Worm (Caenorhabditis elegans): Measurements from ENCODE around the gene npr-19.

DNA sequence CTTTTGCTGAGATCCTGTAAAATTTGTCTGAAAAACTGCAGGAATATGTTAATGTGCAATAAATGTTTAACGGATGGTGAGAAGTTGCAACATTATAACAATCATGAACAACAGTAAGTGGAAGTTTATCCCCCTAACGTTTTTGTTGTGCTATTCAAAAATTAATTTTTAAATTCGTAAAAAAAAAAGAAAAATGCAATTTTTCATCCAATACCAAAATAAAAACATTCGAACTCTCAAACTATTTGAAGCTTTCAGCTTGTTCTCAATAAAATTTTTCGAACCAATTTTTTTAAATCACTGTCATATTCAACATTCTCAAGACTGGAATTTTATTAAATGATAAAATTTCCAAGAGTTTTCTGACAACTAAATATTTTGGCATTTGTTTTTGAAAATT is 43.9 kb downstream of the npr-19 start, which contains the start of gene ncam-1:
- TF ChIP-seq sptf-1 (tag; optimal IDR thresholded peaks at IDR 0.05): no peak
- no peak for TF ChIP-seq elt-3 (tag; optimal IDR thresholded peaks at IDR 0.05)
- TF ChIP-seq flh-1 (GFP tag; optimal IDR thresholded peaks at IDR 0.05): no peak
- no peak for TF ChIP-seq snpc-4 (tag; optimal IDR thresholded peaks at IDR 0.05)
